Worm (Caenorhabditis elegans) whole organism, young adult: ENCODE data around the gene degl-1.
A peak's percentile ranks its signal among the peaks of the same experiment; 100 is the strongest.

Source experiments
- B0336.3 ChIP-seq: fragments of 200-800 bp; sonication (Bioruptor generic); IDR thresholded peaks from 2 replicates; pipeline ENCODE4 v1.3.6; 2022; ENCODE audit warnings: missing genetic modification characterization, missing compliant biosample characterization
- D2030.7 ChIP-seq: fragments of 200-800 bp; sonication (Bioruptor generic); IDR thresholded peaks from 2 replicates; pipeline ENCODE4 v1.3.6; 2022; ENCODE audit warnings: missing genetic modification reagents, missing genetic modification characterization, missing compliant biosample characterization
- F23B12.7 ChIP-seq: sonication (generic microtip); optimal IDR thresholded peaks from 2 replicates; lab custom pipeline; 2017; ENCODE audit warnings: missing genetic modification characterization, mild to moderate bottlenecking, missing compliant biosample characterization, antibody characterized with exemption, moderate library complexity; ENCODE audit not compliant: insufficient read depth
- F33H1.4 ChIP-seq: fragments of 200-800 bp; sonication (Bioruptor generic); IDR thresholded peaks from 2 replicates; pipeline ENCODE4 v1.3.6; 2022; ENCODE audit warnings: missing genetic modification reagents, missing genetic modification characterization, missing compliant biosample characterization
- F55B11.4 ChIP-seq: sonication (generic microtip); optimal IDR thresholded peaks from 2 replicates; lab custom pipeline; 2016; ENCODE audit warnings: missing compliant biosample characterization, missing genetic modification characterization, borderline replicate concordance; ENCODE audit not compliant: insufficient read depth
- F57A8.1 ChIP-seq: fragments of 200-800 bp; sonication (Bioruptor generic); optimal IDR thresholded peaks from 2 replicates; lab custom pipeline; 2018; ENCODE audit warnings: mild to moderate bottlenecking, missing genetic modification characterization, moderate library complexity, missing compliant biosample characterization
- K12H6.12 ChIP-seq: fragments of 200-800 bp; sonication (Bioruptor generic); optimal IDR thresholded peaks from 2 replicates; lab custom pipeline; 2018; ENCODE audit warnings: mild to moderate bottlenecking, missing genetic modification characterization, missing compliant biosample characterization
- Y53G8AR.9 ChIP-seq: fragments of 200-800 bp; sonication (Bioruptor generic); conservative IDR thresholded peaks from 2 replicates; pipeline ENCODE4 v1.3.6; 2022; ENCODE audit warnings: missing genetic modification reagents, missing genetic modification characterization, missing compliant biosample characterization
- Y56A3A.18 ChIP-seq: fragments of 200-800 bp; sonication (Bioruptor generic); IDR thresholded peaks from 2 replicates; pipeline ENCODE4 v1.3.6; 2022; ENCODE audit warnings: missing genetic modification reagents, missing genetic modification characterization, missing compliant biosample characterization
- Y95B8A.8 ChIP-seq: fragments of 200-800 bp; sonication (Bioruptor generic); IDR thresholded peaks from 2 replicates; pipeline ENCODE4 v1.3.6; 2022; ENCODE audit warnings: missing genetic modification reagents, missing genetic modification characterization, missing compliant biosample characterization
- ama-1 ChIP-seq, 3 experiments: fragments of 150-350 bp in 1 of 3; sonication (generic microtip) in 2 of 3; optimal IDR thresholded peaks; 2 replicates each; lab custom pipeline; 2014 to 2018; ENCODE audit warnings: missing biosample characterization in 2 of 3, missing genetic modification characterization in 2 of 3, missing genetic modification reagents in 2 of 3
- aptf-3 ChIP-seq: fragments of 200-800 bp; sonication (Bioruptor generic); IDR thresholded peaks from 2 replicates; pipeline ENCODE4 v1.3.6; 2022; ENCODE audit warnings: missing genetic modification characterization, missing compliant biosample characterization
- athp-1 ChIP-seq: sonication (generic microtip); optimal IDR thresholded peaks from 2 replicates; lab custom pipeline; 2017; ENCODE audit warnings: mild to moderate bottlenecking, missing genetic modification characterization, missing compliant biosample characterization
- attf-6 ChIP-seq: fragments of 200-800 bp; sonication (Bioruptor generic); IDR thresholded peaks from 2 replicates; pipeline ENCODE4 v1.3.6; 2022; ENCODE audit warnings: missing genetic modification reagents, missing genetic modification characterization, missing compliant biosample characterization
- bed-2 ChIP-seq: fragments of 200-800 bp; sonication (Bioruptor generic); IDR thresholded peaks from 2 replicates; pipeline ENCODE4 v1.3.6; 2022; ENCODE audit warnings: missing genetic modification reagents, missing genetic modification characterization, missing compliant biosample characterization
- cebp-1 ChIP-seq, 2 experiments: fragments of 200-800 bp in 1 of 2; sonication (Bioruptor generic) in 1 of 2; sonication (generic microtip) in 1 of 2; IDR thresholded peaks in 1 of 2; optimal IDR thresholded peaks in 1 of 2; 2 replicates each; pipeline versions ENCODE4 v1.3.6 to Lab custom; 2017 to 2022; ENCODE audit warnings: missing compliant biosample characterization in 2 of 2, missing genetic modification characterization in 2 of 2, mild to moderate bottlenecking in 1 of 2, missing genetic modification reagents in 1 of 2, moderate library complexity in 1 of 2
- efl-1 ChIP-seq: fragments of 150-350 bp; optimal IDR thresholded peaks from 2 replicates; lab custom pipeline; 2014; ENCODE audit warnings: missing biosample characterization, missing genetic modification reagents, missing genetic modification characterization
- egrh-3 ChIP-seq: fragments of 200-800 bp; sonication (Bioruptor generic); IDR thresholded peaks from 2 replicates; pipeline ENCODE4 v1.3.6; 2022; ENCODE audit warnings: missing genetic modification reagents, missing genetic modification characterization, missing compliant biosample characterization
- ekl-4 ChIP-seq: fragments of 200-800 bp; sonication (Bioruptor generic); IDR thresholded peaks from 2 replicates; pipeline ENCODE4 v1.3.6; 2022; ENCODE audit warnings: missing genetic modification reagents, missing genetic modification characterization, missing compliant biosample characterization
- ets-4 ChIP-seq: fragments of 200-800 bp; sonication (Bioruptor generic); optimal IDR thresholded peaks from 2 replicates; lab custom pipeline; 2018; ENCODE audit warnings: mild to moderate bottlenecking, missing genetic modification characterization, missing compliant biosample characterization
- him-1 ChIP-seq: sonication (generic microtip); optimal IDR thresholded peaks from 2 replicates; lab custom pipeline; 2016; ENCODE audit warnings: missing genotype, missing genetic modification reagents, missing genetic modification characterization, missing compliant biosample characterization
- hlh-12 ChIP-seq: sonication (generic microtip); optimal IDR thresholded peaks from 2 replicates; lab custom pipeline; 2016; ENCODE audit warnings: missing genetic modification characterization, missing compliant biosample characterization
- hmg-1.2 ChIP-seq: fragments of 200-800 bp; sonication (Bioruptor generic); IDR thresholded peaks from 2 replicates; pipeline ENCODE4 v1.3.6; 2022; ENCODE audit warnings: missing genetic modification reagents, missing genetic modification characterization, missing compliant biosample characterization
- hsf-1 ChIP-seq: fragments of 200-800 bp; sonication (Bioruptor generic); IDR thresholded peaks from 2 replicates; pipeline ENCODE4 v1.3.6; 2022; ENCODE audit warnings: missing genetic modification reagents, missing genetic modification characterization, missing compliant biosample characterization
- lag-1 ChIP-seq: fragments of 200-800 bp; sonication (Bioruptor generic); IDR thresholded peaks from 2 replicates; pipeline ENCODE4 v1.3.6; 2022; ENCODE audit warnings: missing genetic modification reagents, missing genetic modification characterization, missing compliant biosample characterization
- lin-35 ChIP-seq, 3 experiments: fragments of 150-350 bp in 2 of 3; sonication (generic microtip) in 1 of 3; optimal IDR thresholded peaks; 2 replicates each; lab custom pipeline; 2014 to 2018; ENCODE audit warnings: missing biosample characterization in 3 of 3, missing genetic modification characterization in 3 of 3, missing genetic modification reagents in 3 of 3
- lin-40 ChIP-seq: sonication (generic microtip); optimal IDR thresholded peaks from 2 replicates; lab custom pipeline; 2016; ENCODE audit warnings: missing genetic modification characterization, mild to moderate bottlenecking, missing compliant biosample characterization, missing genotype, missing genetic modification reagents
- lin-54 ChIP-seq: fragments of 200-800 bp; sonication (Bioruptor generic); optimal IDR thresholded peaks from 2 replicates; lab custom pipeline; 2018; ENCODE audit warnings: mild to moderate bottlenecking, missing genetic modification characterization, missing compliant biosample characterization
- lir-1 ChIP-seq: fragments of 200-800 bp; sonication (Bioruptor generic); conservative IDR thresholded peaks from 2 replicates; pipeline ENCODE4 v1.3.6; 2022; ENCODE audit warnings: missing genetic modification reagents, missing genetic modification characterization, missing compliant biosample characterization
- lsl-1 ChIP-seq: fragments of 200-800 bp; sonication (Bioruptor generic); optimal IDR thresholded peaks from 2 replicates; lab custom pipeline; 2018; ENCODE audit warnings: mild to moderate bottlenecking, missing genetic modification characterization, moderate library complexity, missing compliant biosample characterization
- madf-6 ChIP-seq: fragments of 200-800 bp; sonication (Bioruptor generic); IDR thresholded peaks from 2 replicates; pipeline ENCODE4 v1.3.6; 2022; ENCODE audit warnings: missing genetic modification reagents, missing genetic modification characterization, missing compliant biosample characterization
- madf-8 ChIP-seq: fragments of 200-800 bp; sonication (Bioruptor generic); conservative IDR thresholded peaks from 2 replicates; pipeline ENCODE4 v1.3.6; 2022; ENCODE audit warnings: missing genetic modification reagents, missing genetic modification characterization, missing compliant biosample characterization
- mes-4 ChIP-seq: sonication (generic microtip); optimal IDR thresholded peaks from 2 replicates; lab custom pipeline; 2016; ENCODE audit warnings: missing genotype, missing genetic modification characterization, missing compliant biosample characterization
- nfyb-1 ChIP-seq: fragments of 200-800 bp; sonication (Bioruptor generic); IDR thresholded peaks from 2 replicates; pipeline ENCODE4 v1.3.6; 2022; ENCODE audit warnings: missing genetic modification reagents, missing genetic modification characterization, missing compliant biosample characterization
- nhr-27 ChIP-seq: fragments of 200-800 bp; sonication (Bioruptor generic); optimal IDR thresholded peaks from 2 replicates; lab custom pipeline; 2018; ENCODE audit warnings: mild to moderate bottlenecking, missing genetic modification characterization, moderate library complexity, missing compliant biosample characterization
- pbrm-1 ChIP-seq: fragments of 200-800 bp; sonication (Bioruptor generic); IDR thresholded peaks from 2 replicates; pipeline ENCODE4 v1.3.6; 2022; ENCODE audit warnings: missing genetic modification reagents, missing genetic modification characterization, missing compliant biosample characterization
- snpc-1.3 ChIP-seq: sonication (generic microtip); optimal IDR thresholded peaks from 2 replicates; lab custom pipeline; 2017; ENCODE audit warnings: missing genetic modification characterization, mild to moderate bottlenecking, missing compliant biosample characterization, antibody characterized with exemption, moderate library complexity, missing genotype, missing genetic modification reagents; ENCODE audit not compliant: insufficient read depth
- snpc-3.4 ChIP-seq: sonication (generic microtip); optimal IDR thresholded peaks from 2 replicates; lab custom pipeline; 2017; ENCODE audit warnings: missing genetic modification characterization, mild to moderate bottlenecking, missing compliant biosample characterization, antibody characterized with exemption, moderate library complexity, missing genotype, missing genetic modification reagents
- snpc-4 ChIP-seq, 5 experiments: fragments of 150-350 bp in 1 of 5; sonication (generic microtip) in 4 of 5; optimal IDR thresholded peaks; 2 replicates each; lab custom pipeline; 2014 to 2018; ENCODE audit warnings: missing genetic modification characterization in 5 of 5, missing biosample characterization in 3 of 5, antibody characterized with exemption in 2 of 5, mild to moderate bottlenecking in 2 of 5, missing compliant biosample characterization in 2 of 5, missing genotype in 2 of 5, moderate library complexity in 2 of 5, missing genetic modification reagents in 1 of 5
- tbp1 ChIP-seq: fragments of 200-800 bp; sonication (Bioruptor generic); optimal IDR thresholded peaks from 2 replicates; lab custom pipeline; 2018; ENCODE audit warnings: mild to moderate bottlenecking, missing genetic modification characterization, missing compliant biosample characterization
- tlf-1 ChIP-seq: fragments of 200-800 bp; sonication (Bioruptor generic); optimal IDR thresholded peaks from 2 replicates; lab custom pipeline; 2018; ENCODE audit warnings: mild to moderate bottlenecking, missing genetic modification characterization, missing compliant biosample characterization
- unc-130 ChIP-seq: sonication (generic microtip); optimal IDR thresholded peaks from 2 replicates; lab custom pipeline; 2016; ENCODE audit warnings: missing genetic modification reagents, missing genetic modification characterization, missing compliant biosample characterization
- xnd-1 ChIP-seq: sonication (generic microtip); optimal IDR thresholded peaks from 2 replicates; lab custom pipeline; 2016; ENCODE audit warnings: missing genotype, missing genetic modification reagents, missing genetic modification characterization, missing compliant biosample characterization
- zfh-2 ChIP-seq: fragments of 200-800 bp; sonication (Bioruptor generic); conservative IDR thresholded peaks from 2 replicates; pipeline ENCODE4 v1.3.6; 2022; ENCODE audit warnings: missing genetic modification reagents, missing genetic modification characterization, missing compliant biosample characterization

degl-1 gene

ce11 chrIV:14769218-14769835, 1.9 kb downstream of the degl-1 start, which contains the start of gene Y57G11C.43:
Gene Y57G11C.43 (plus strand): TSS chrIV:14769441.
- TF ChIP-seq F57A8.1 (GFP tag; lab: Kevin White, UChicago), result no peak
- 0 out of 2 replicates have a peak, but pooled peaks have one; percentile 31 for TF ChIP-seq D2030.7 (GFP tag; lab: Robert Waterston, UW)
- TF ChIP-seq lin-35 (GFP tag; optimal IDR thresholded peaks at IDR 0.05; lab: Kevin White, UChicago), result no peak
- peak; percentile 27; the same call in 1 of the 2 replicates for TF ChIP-seq hmg-1.2 (GFP tag; lab: Robert Waterston, UW)
- no peak for TF ChIP-seq lag-1 (GFP tag; lab: Robert Waterston, UW)
- no peak for TF ChIP-seq lir-1 (GFP tag; lab: Robert Waterston, UW)
- peak; percentile 56 for TF ChIP-seq madf-6
- TF ChIP-seq tbp1 (GFP tag; lab: Kevin White, UChicago), result peak; percentile 26
- no peak for TF ChIP-seq aptf-3 (GFP tag; lab: Robert Waterston, UW)
- TF ChIP-seq lin-54 (GFP tag; lab: Kevin White, UChicago), result peak; percentile 21
- no peak for TF ChIP-seq F55B11.4
- TF ChIP-seq mes-4 (tag; lab: Kevin White, UChicago), result no peak
- TF ChIP-seq lsl-1 (GFP tag; lab: Kevin White, UChicago), result peak; percentile 2
- TF ChIP-seq tlf-1 (GFP tag; lab: Kevin White, UChicago), result peak; percentile 22
- TF ChIP-seq Y53G8AR.9, result peak; percentile 59; the same call in 1 of the 2 replicates
- TF ChIP-seq hsf-1 (GFP tag; lab: Robert Waterston, UW), result 0 out of 2 replicates have a peak, but pooled peaks have one; percentile 23
- TF ChIP-seq snpc-4 (GFP tag; optimal IDR thresholded peaks at IDR 0.05; lab: Kevin White, UChicago), result no peak
- peak in 3 of 4 experiments; percentile 25 to 92 (median 76) for TF ChIP-seq snpc-4 (tag; optimal IDR thresholded peaks at IDR 0.05; lab: Kevin White, UChicago)
- TF ChIP-seq attf-6 (GFP tag; lab: Robert Waterston, UW), result peak; percentile 95
- peak; percentile 16 for TF ChIP-seq xnd-1 (tag; lab: Kevin White, UChicago)
- no peak for TF ChIP-seq nhr-27 (tag; lab: Kevin White, UChicago)
- TF ChIP-seq cebp-1 (GFP tag; IDR thresholded peaks at IDR 0.05; lab: Robert Waterston, UW), result no peak
- TF ChIP-seq cebp-1 (tag; optimal IDR thresholded peaks at IDR 0.05; lab: Kevin White, UChicago), result peak; percentile 21
- no peak for TF ChIP-seq ama-1 (optimal IDR thresholded peaks at IDR 0.05; lab: Kevin White, UChicago)
- TF ChIP-seq ama-1 (GFP tag; optimal IDR thresholded peaks at IDR 0.05; lab: Kevin White, UChicago), result peak; percentile 11 to 37
- peak; percentile 51 for TF ChIP-seq snpc-1.3
- TF ChIP-seq ekl-4 (GFP tag; lab: Robert Waterston, UW), result peak; percentile 55
- TF ChIP-seq unc-130 (GFP tag; lab: Kevin White, UChicago), result peak; percentile 28
- TF ChIP-seq B0336.3 (GFP tag; lab: Robert Waterston, UW), result 0 out of 2 replicates have a peak, but pooled peaks have one; percentile 31
- TF ChIP-seq nfyb-1, result 0 out of 2 replicates have a peak, but pooled peaks have one; percentile 25
- TF ChIP-seq pbrm-1 (GFP tag; lab: Robert Waterston, UW), result 0 out of 2 replicates have a peak, but pooled peaks have one; percentile 16
- TF ChIP-seq athp-1 (tag; lab: Kevin White, UChicago), result peak; percentile 34
- no peak for TF ChIP-seq F33H1.4 (GFP tag; lab: Robert Waterston, UW)
- TF ChIP-seq snpc-3.4, result peak; percentile 6
- TF ChIP-seq, all 124 proteins: peak for 22

- TF ChIP-seq hlh-12 (tag; lab: Kevin White, UChicago) (no peak), madf-8 (GFP tag; lab: Robert Waterston, UW) (peak; percentile 56), Y56A3A.18 (GFP tag; lab: Robert Waterston, UW) (no peak), lsl-1 (GFP tag; lab: Kevin White, UChicago) (peak; percentile 45), ets-4 (GFP tag; lab: Kevin White, UChicago) (no peak), egrh-3 (GFP tag; lab: Robert Waterston, UW) (no peak), efl-1 (GFP tag; lab: Kevin White, UChicago) (peak; percentile 54), K12H6.12 (tag; lab: Kevin White, UChicago) (peak; percentile 69), F23B12.7 (tag; lab: Kevin White, UChicago) (peak; percentile 82), F55B11.4 (no peak), tbp1 (GFP tag; lab: Kevin White, UChicago) (peak; percentile 72), him-1 (tag; lab: Kevin White, UChicago) (no peak), Y95B8A.8 (GFP tag; lab: Robert Waterston, UW) (no peak), zfh-2 (GFP tag; lab: Robert Waterston, UW) (no peak), bed-2 (no peak), lin-40 (tag; lab: Kevin White, UChicago) (peak; percentile 89)
Measured at ce11 chrIV:14767693-14768251, 3.5 kb downstream of the degl-1 start, which contains the start of the genes mrps-7 and Y57G11C.3. Gene mrps-7 (minus strand): TSS chrIV:14767730. Gene Y57G11C.3 (plus strand): TSS chrIV:14768201.
